Fruit fly (Drosophila melanogaster) whole organism, pupa: Measurements from ENCODE around the gene GABA-B-R3.

ENCODE experiments used
- CG10348 ChIP-seq: fragments of 200-800 bp; sonication (Bioruptor generic); IDR thresholded peaks from 2 replicates; pipeline ENCODE4 v1.3.6; 2022; ENCODE audit warnings: missing biosample characterization, missing genetic modification characterization
- CG12605 ChIP-seq: fragments of 200-800 bp; sonication (Bioruptor generic); IDR thresholded peaks from 2 replicates; pipeline ENCODE4 v1.3.6; 2022; ENCODE audit warnings: missing biosample characterization, missing genetic modification characterization
- CG14655 ChIP-seq: fragments of 200-800 bp; sonication (Bioruptor generic); optimal IDR thresholded peaks from 3 replicates; lab custom pipeline; 2017; ENCODE audit warnings: mild to moderate bottlenecking, missing biosample characterization, missing genetic modification reagents, missing genetic modification characterization
- CG4496 ChIP-seq: fragments of 200-800 bp; sonication (Bioruptor generic); IDR thresholded peaks from 3 replicates; pipeline ENCODE4 v1.3.6; 2022; ENCODE audit warnings: missing biosample characterization, missing genetic modification characterization

DNA sequence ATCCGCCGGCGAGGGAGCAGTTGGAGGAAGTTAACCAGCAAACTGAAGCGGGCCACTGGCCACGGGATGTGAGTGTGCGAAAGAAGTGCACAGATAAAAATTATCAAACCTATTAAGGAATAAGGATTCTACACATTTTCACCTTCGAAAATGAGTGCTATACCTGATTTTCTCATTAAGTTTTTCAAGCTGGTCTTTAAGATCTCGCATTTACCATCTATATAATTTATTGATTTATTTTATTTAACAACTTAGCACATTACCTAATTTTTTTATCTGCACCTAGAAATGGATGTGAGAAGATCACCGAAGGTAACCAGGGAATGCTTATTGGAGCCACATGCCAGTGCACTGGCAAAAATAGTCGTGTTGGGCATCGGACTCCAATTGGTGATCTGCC, 28.0 kb upstream of the GABA-B-R3 start:
- no peak for TF ChIP-seq CG10348
- TF ChIP-seq CG14655, result peak; percentile 12
- no peak for TF ChIP-seq CG4496 (GFP tag; lab: Robert Waterston, UW)
- no peak for TF ChIP-seq CG12605 (GFP tag; lab: Robert Waterston, UW)
